Worm (Caenorhabditis elegans): ENCODE measurements around the gene ZK1240.11.

ZK1240.11 gene

ce11 chrII:2340974-2341373, 15.9 kb downstream of the ZK1240.11 start:
- TF ChIP-seq nhr-41 (GFP tag; IDR thresholded peaks at IDR 0.05), result no peak
- TF ChIP-seq fkh-10 (GFP tag; optimal IDR thresholded peaks at IDR 0.05), result no peak
- peak; percentile 76 for TF ChIP-seq aha-1 (tag)
- peak in 1 of 2 experiments; percentile 38 for TF ChIP-seq lsy-2 (tag; optimal IDR thresholded peaks at IDR 0.05)
- 0 out of 2 replicates have a peak, but pooled peaks have one; percentile 23 for TF ChIP-seq hmg-1.1 (GFP tag; IDR thresholded peaks at IDR 0.05)
- peak; percentile 23 for TF ChIP-seq R02D3.7 (tag; optimal IDR thresholded peaks at IDR 0.05)
- no peak for TF ChIP-seq daf-16 (GFP tag; optimal IDR thresholded peaks at IDR 0.05)
- peak; percentile 17 for TF ChIP-seq daf-16 (tag; optimal IDR thresholded peaks at IDR 0.05)
- TF ChIP-seq mdl-1 (tag; optimal IDR thresholded peaks at IDR 0.05), result no peak
- no peak for TF ChIP-seq nhr-42 (GFP tag; IDR thresholded peaks at IDR 0.05)
- TF ChIP-seq F10B5.3 (tag; optimal IDR thresholded peaks at IDR 0.05), result no peak
- TF ChIP-seq ceh-32 (tag; optimal IDR thresholded peaks at IDR 0.05; ENCODE audit: poor library complexity), result no peak
- TF ChIP-seq mes-2 (tag; optimal IDR thresholded peaks at IDR 0.05; ENCODE audit: poor library complexity, severe bottlenecking), result peak; percentile 12
- peak; percentile 22 for TF ChIP-seq hlh-30 (tag; optimal IDR thresholded peaks at IDR 0.05; ENCODE audit: insufficient read depth)

ce11 chrII:2341515-2341914, 16.5 kb downstream of the ZK1240.11 start, which contains the start of gene enri-1:
Gene enri-1 (minus strand): TSS chrII:2341615.
- no peak for TF ChIP-seq ama-1 (optimal IDR thresholded peaks at IDR 0.05)
- no peak for TF ChIP-seq hmg-1.1 (GFP tag; IDR thresholded peaks at IDR 0.05)
- no peak for TF ChIP-seq F10B5.3 (tag; optimal IDR thresholded peaks at IDR 0.05)
- TF ChIP-seq Y5F2A.4 (GFP tag; optimal IDR thresholded peaks at IDR 0.05), result no peak
- no peak for TF ChIP-seq ceh-28 (tag; optimal IDR thresholded peaks at IDR 0.05)
- no peak for TF ChIP-seq unc-62 (GFP tag; optimal IDR thresholded peaks at IDR 0.05 in 1 of 2)
- no peak for TF ChIP-seq unc-62 (tag; optimal IDR thresholded peaks at IDR 0.05)
- no peak for TF ChIP-seq set-16 (GFP tag; IDR thresholded peaks at IDR 0.05)
- no peak for TF ChIP-seq lir-3 (tag; optimal IDR thresholded peaks at IDR 0.05)
- no peak for TF ChIP-seq D1046.2 (GFP tag; IDR thresholded peaks at IDR 0.05)
- TF ChIP-seq F44E2.7 (GFP tag; IDR thresholded peaks at IDR 0.05), result no peak
- TF ChIP-seq spr-1 (tag; optimal IDR thresholded peaks at IDR 0.05), result no peak
- no peak for TF ChIP-seq snpc-1.2 (GFP tag; IDR thresholded peaks at IDR 0.05)
- no peak for TF ChIP-seq gei-8 (GFP tag; optimal IDR thresholded peaks at IDR 0.05)
- TF ChIP-seq Y75B8A.6 (GFP tag; IDR thresholded peaks at IDR 0.05), result no peak
- no peak for TF ChIP-seq attf-4 (tag; optimal IDR thresholded peaks at IDR 0.05)
- no peak for TF ChIP-seq daf-16 (GFP tag; optimal IDR thresholded peaks at IDR 0.05)
- no peak for TF ChIP-seq daf-16 (tag; optimal IDR thresholded peaks at IDR 0.05)

- TF ChIP-seq hlh-11 (tag; optimal IDR thresholded peaks at IDR 0.05) (no peak), pqm-1 (tag; optimal IDR thresholded peaks at IDR 0.05) (no peak), ceh-62 (tag; optimal IDR thresholded peaks at IDR 0.05) (no peak), hlh-30 (tag; optimal IDR thresholded peaks at IDR 0.05; ENCODE audit: insufficient read depth) (peak; percentile 59), T20F7.1 (GFP tag; optimal IDR thresholded peaks at IDR 0.05) (peak; percentile 94), ctbp-1 (GFP tag; IDR thresholded peaks at IDR 0.05) (no peak), dpl-1 (GFP tag; optimal IDR thresholded peaks at IDR 0.05) (peak; percentile 38), mes-2 (tag; optimal IDR thresholded peaks at IDR 0.05; ENCODE audit: poor library complexity, severe bottlenecking) (no peak), Y48G9A.11 (GFP tag; IDR thresholded peaks at IDR 0.05) (peak; percentile 67), duxl-1 (tag; optimal IDR thresholded peaks at IDR 0.05; ENCODE audit: poor library complexity) (peak; percentile 20), R02D3.7 (tag; optimal IDR thresholded peaks at IDR 0.05) (peak; percentile 67), aha-1 (tag) (peak; percentile 71), ceh-20 (GFP tag; IDR thresholded peaks at IDR 0.05) (no peak), nhr-77 (tag; optimal IDR thresholded peaks at IDR 0.05) (peak; percentile 21)
Observed at ce11 chrII:2342004-2342479, 17.0 kb downstream of the ZK1240.11 start, which contains the start of gene F43C11.6. Gene F43C11.6 (plus strand): TSS chrII:2342429.
